Fruit fly (Drosophila melanogaster) whole organism, embryonic: ENCODE measurements around the gene CG5510.

ENCODE experiments used
- Blimp-1 ChIP-seq: fragments of 200-800 bp; sonication (Bioruptor generic); optimal IDR thresholded peaks from 3 replicates; lab custom pipeline; 2018; ENCODE audit warnings: missing biosample characterization, missing genetic modification characterization, mild to moderate bottlenecking, moderate library complexity, missing genetic modification reagents
- CG10147 ChIP-seq: fragments of 200-800 bp; sonication (Bioruptor generic); optimal IDR thresholded peaks from 2 replicates; lab custom pipeline; 2019; ENCODE audit warnings: missing biosample characterization, mild to moderate bottlenecking, missing genetic modification characterization, moderate library complexity
- CG1024 ChIP-seq: fragments of 200-800 bp; sonication (Bioruptor generic); IDR thresholded peaks from 2 replicates; pipeline ENCODE4 v1.3.6; 2022; ENCODE audit warnings: missing biosample characterization, missing genetic modification characterization
- CG13123 ChIP-seq: fragments of 200-800 bp; sonication (Bioruptor generic); optimal IDR thresholded peaks from 2 replicates; lab custom pipeline; 2016; ENCODE audit warnings: missing biosample characterization, missing genetic modification characterization
- CG13894 ChIP-seq: fragments of 200-800 bp; sonication (Bioruptor generic); optimal IDR thresholded peaks from 3 replicates; lab custom pipeline; 2018; ENCODE audit warnings: missing biosample characterization, mild to moderate bottlenecking, missing genetic modification characterization, moderate library complexity
- CG14860 ChIP-seq: fragments of 200-800 bp; sonication (Bioruptor generic); IDR thresholded peaks from 3 replicates; pipeline ENCODE4 v1.3.6; 2022; ENCODE audit warnings: missing biosample characterization, missing genetic modification characterization; ENCODE audit not compliant: partially characterized antibody
- CG14965 ChIP-seq: fragments of 200-800 bp; sonication (Bioruptor generic); optimal IDR thresholded peaks from 2 replicates; lab custom pipeline; 2016; ENCODE audit warnings: missing biosample characterization, missing genetic modification characterization, borderline replicate concordance
- CG15011 ChIP-seq: fragments of 200-800 bp; sonication (Bioruptor generic); optimal IDR thresholded peaks from 3 replicates; lab custom pipeline; 2018; ENCODE audit warnings: missing biosample characterization, mild to moderate bottlenecking, missing genetic modification characterization
- CG1647 ChIP-seq: fragments of 200-800 bp; sonication (Bioruptor generic); optimal IDR thresholded peaks from 3 replicates; lab custom pipeline; 2016; ENCODE audit warnings: missing biosample characterization, missing genetic modification characterization
- CG16779 ChIP-seq: fragments of 200-800 bp; sonication (Bioruptor generic); IDR thresholded peaks from 2 replicates; pipeline ENCODE4 v1.3.6; 2022; ENCODE audit warnings: missing biosample characterization, missing genetic modification characterization
- CG17361 ChIP-seq: fragments of 200-800 bp; sonication (Bioruptor generic); IDR thresholded peaks from 3 replicates; pipeline ENCODE4 v1.3.6; 2022; ENCODE audit warnings: missing biosample characterization, missing genetic modification characterization
- CG17385 ChIP-seq: fragments of 200-800 bp; sonication (Bioruptor generic); optimal IDR thresholded peaks from 3 replicates; lab custom pipeline; 2018; ENCODE audit warnings: missing biosample characterization, mild to moderate bottlenecking, missing genetic modification characterization
- CG17568 ChIP-seq: fragments of 200-800 bp; sonication (Bioruptor generic); optimal IDR thresholded peaks from 2 replicates; lab custom pipeline; 2018; ENCODE audit warnings: missing biosample characterization, mild to moderate bottlenecking, missing genetic modification characterization, moderate library complexity
- CG18476 ChIP-seq: fragments of 200-800 bp; sonication (Bioruptor generic); optimal IDR thresholded peaks from 2 replicates; lab custom pipeline; 2016; ENCODE audit warnings: missing biosample characterization, mild to moderate bottlenecking, missing genetic modification characterization
- CG2202 ChIP-seq: fragments of 200-800 bp; sonication (Bioruptor generic); optimal IDR thresholded peaks from 2 replicates; lab custom pipeline; 2018; ENCODE audit warnings: missing biosample characterization, mild to moderate bottlenecking, missing genetic modification characterization
- CG30403 ChIP-seq: fragments of 200-800 bp; sonication (Bioruptor generic); optimal IDR thresholded peaks from 3 replicates; lab custom pipeline; 2016; ENCODE audit warnings: missing biosample characterization, missing genetic modification characterization
- CG7271 ChIP-seq: fragments of 200-800 bp; sonication (Bioruptor generic); optimal IDR thresholded peaks from 2 replicates; lab custom pipeline; 2018; ENCODE audit warnings: missing biosample characterization, mild to moderate bottlenecking, missing genetic modification characterization, moderate library complexity
- CG8281 ChIP-seq: fragments of 200-800 bp; sonication (Bioruptor generic); optimal IDR thresholded peaks from 2 replicates; lab custom pipeline; 2018; ENCODE audit warnings: missing biosample characterization, mild to moderate bottlenecking, missing genetic modification characterization, moderate library complexity
- CG9727 ChIP-seq: fragments of 200-800 bp; sonication (Bioruptor generic); optimal IDR thresholded peaks from 3 replicates; lab custom pipeline; 2017; ENCODE audit warnings: missing biosample characterization, mild to moderate bottlenecking, missing genetic modification characterization
- CHES-1-like ChIP-seq: fragments of 200-800 bp; sonication (Bioruptor generic); optimal IDR thresholded peaks from 2 replicates; lab custom pipeline; 2016; ENCODE audit warnings: missing biosample characterization, missing genetic modification characterization
- D19B ChIP-seq: fragments of 200-800 bp; sonication (Bioruptor generic); optimal IDR thresholded peaks from 2 replicates; lab custom pipeline; 2017; ENCODE audit warnings: missing biosample characterization, mild to moderate bottlenecking, missing genetic modification characterization
- Dbx ChIP-seq: fragments of 200-800 bp; sonication (Bioruptor generic); IDR thresholded peaks from 3 replicates; pipeline ENCODE4 v1.3.6; 2022; ENCODE audit warnings: missing biosample characterization, missing genetic modification characterization
- Drgx ChIP-seq: fragments of 200-800 bp; sonication (Bioruptor generic); IDR thresholded peaks from 2 replicates; pipeline ENCODE4 v1.3.6; 2022; ENCODE audit warnings: missing biosample characterization, missing genetic modification characterization
- Gsc ChIP-seq: fragments of 200-800 bp; sonication (Bioruptor generic); IDR thresholded peaks from 2 replicates; pipeline ENCODE4 v1.3.6; 2022; ENCODE audit warnings: missing biosample characterization, missing genetic modification characterization
- HLH4C ChIP-seq: fragments of 200-800 bp; sonication (Bioruptor generic); IDR thresholded peaks from 3 replicates; pipeline ENCODE4 v1.3.6; 2022; ENCODE audit warnings: missing biosample characterization, missing genetic modification characterization; ENCODE audit not compliant: partially characterized antibody
- HmgZ ChIP-seq: fragments of 200-800 bp; sonication (Bioruptor generic); optimal IDR thresholded peaks from 2 replicates; lab custom pipeline; 2018; ENCODE audit warnings: missing biosample characterization, mild to moderate bottlenecking, missing genetic modification characterization
- Hmr ChIP-seq: fragments of 200-800 bp; sonication (Bioruptor generic); optimal IDR thresholded peaks from 3 replicates; lab custom pipeline; 2017; ENCODE audit warnings: mild to moderate bottlenecking, missing biosample characterization, missing genetic modification reagents, missing genetic modification characterization
- Neu2 ChIP-seq: fragments of 200-800 bp; sonication (Bioruptor generic); optimal IDR thresholded peaks from 3 replicates; lab custom pipeline; 2016; ENCODE audit warnings: missing biosample characterization, missing genetic modification characterization, borderline replicate concordance
- Oli ChIP-seq: fragments of 200-800 bp; sonication (Bioruptor generic); optimal IDR thresholded peaks from 2 replicates; lab custom pipeline; 2018; ENCODE audit warnings: missing biosample characterization, mild to moderate bottlenecking, missing genetic modification characterization, moderate library complexity
- Taf1 ChIP-seq: fragments of 200-800 bp; sonication (Bioruptor generic); IDR thresholded peaks from 2 replicates; pipeline ENCODE4 v1.3.6; 2022; ENCODE audit warnings: missing biosample characterization, missing genetic modification characterization
- ab ChIP-seq: fragments of 200-800 bp; sonication (Bioruptor generic); optimal IDR thresholded peaks from 2 replicates; lab custom pipeline; 2016; ENCODE audit warnings: missing biosample characterization, missing genetic modification characterization
- cg ChIP-seq: fragments of 200-800 bp; sonication (Bioruptor generic); optimal IDR thresholded peaks from 3 replicates; lab custom pipeline; 2019; ENCODE audit warnings: missing biosample characterization, mild to moderate bottlenecking, missing genetic modification characterization, moderate library complexity
- chif ChIP-seq, 2 experiments: fragments of 200-800 bp; sonication (Bioruptor generic); optimal IDR thresholded peaks; 3 replicates each; lab custom pipeline; 2016; ENCODE audit warnings: missing biosample characterization in 2 of 2, missing genetic modification characterization in 2 of 2
- fd102C ChIP-seq: fragments of 200-800 bp; sonication (Bioruptor generic); optimal IDR thresholded peaks from 2 replicates; lab custom pipeline; 2018; ENCODE audit warnings: missing biosample characterization, mild to moderate bottlenecking, missing genetic modification characterization, moderate library complexity
- fd96Cb ChIP-seq: fragments of 200-800 bp; sonication (Bioruptor generic); optimal IDR thresholded peaks from 2 replicates; lab custom pipeline; 2018; ENCODE audit warnings: missing biosample characterization, mild to moderate bottlenecking, missing genetic modification characterization, moderate library complexity
- grau ChIP-seq: fragments of 200-800 bp; optimal IDR thresholded peaks from 3 replicates; lab custom pipeline; 2019; ENCODE audit warnings: missing biosample characterization, mild to moderate bottlenecking, missing genetic modification characterization, moderate library complexity
- grn ChIP-seq: fragments of 200-800 bp; sonication (Bioruptor generic); optimal IDR thresholded peaks from 3 replicates; lab custom pipeline; 2017; ENCODE audit warnings: missing biosample characterization, missing genetic modification characterization
- ham ChIP-seq: fragments of 200-800 bp; sonication (Bioruptor generic); IDR thresholded peaks from 2 replicates; pipeline ENCODE4 v1.3.6; 2022; ENCODE audit warnings: missing biosample characterization, missing genetic modification characterization
- hb ChIP-seq: fragments of 200-800 bp; sonication (Bioruptor generic); IDR thresholded peaks from 3 replicates; pipeline ENCODE4 v1.3.6; 2022; ENCODE audit warnings: missing biosample characterization, missing genetic modification characterization; ENCODE audit not compliant: partially characterized antibody
- hbn ChIP-seq: fragments of 200-800 bp; sonication (Bioruptor generic); IDR thresholded peaks from 2 replicates; pipeline ENCODE4 v1.3.6; 2022; ENCODE audit warnings: missing biosample characterization, missing genetic modification characterization; ENCODE audit not compliant: partially characterized antibody
- jing ChIP-seq: fragments of 200-800 bp; sonication (Bioruptor generic); optimal IDR thresholded peaks from 2 replicates; lab custom pipeline; 2018; ENCODE audit warnings: missing biosample characterization, mild to moderate bottlenecking, missing genetic modification characterization
- kni ChIP-seq: fragments of 200-800 bp; sonication (Bioruptor generic); optimal IDR thresholded peaks from 3 replicates; lab custom pipeline; 2017; ENCODE audit warnings: mild to moderate bottlenecking, missing biosample characterization, missing genetic modification reagents, missing genetic modification characterization
- nerfin-1 ChIP-seq: fragments of 200-800 bp; sonication (Bioruptor generic); optimal IDR thresholded peaks from 3 replicates; lab custom pipeline; 2019; ENCODE audit warnings: missing biosample characterization, mild to moderate bottlenecking, missing genetic modification characterization, moderate library complexity
- nmo ChIP-seq: fragments of 200-800 bp; sonication (Bioruptor generic); optimal IDR thresholded peaks from 2 replicates; lab custom pipeline; 2018; ENCODE audit warnings: missing biosample characterization, mild to moderate bottlenecking, missing genetic modification characterization, moderate library complexity
- org-1 ChIP-seq: fragments of 200-800 bp; sonication (Bioruptor generic); optimal IDR thresholded peaks from 2 replicates; lab custom pipeline; 2017; ENCODE audit warnings: missing biosample characterization, missing genetic modification characterization
- pnt ChIP-seq: fragments of 200-800 bp; sonication (Bioruptor generic); optimal IDR thresholded peaks from 3 replicates; lab custom pipeline; 2016; ENCODE audit warnings: missing biosample characterization, missing genetic modification characterization
- row ChIP-seq: fragments of 200-800 bp; sonication (Bioruptor generic); IDR thresholded peaks from 3 replicates; pipeline ENCODE4 v1.3.6; 2022; ENCODE audit warnings: missing biosample characterization, missing genetic modification characterization
- sc ChIP-seq, 3 experiments: fragments of >200 bp in 2 of 3; fragments of 200-800 bp in 1 of 3; sonication (Bioruptor generic) in 1 of 3; optimal IDR thresholded peaks; 2 replicates in 2 of 3; 3 replicates in 1 of 3; lab custom pipeline; 2017; ENCODE audit warnings: mild to moderate bottlenecking in 1 of 3, missing biosample characterization in 1 of 3, missing genetic modification characterization in 1 of 3, missing genetic modification reagents in 1 of 3
- sisA ChIP-seq: fragments of 200-800 bp; sonication (Bioruptor generic); IDR thresholded peaks from 2 replicates; pipeline ENCODE4 v1.3.6; 2022; ENCODE audit warnings: missing biosample characterization, missing genetic modification characterization
- stc ChIP-seq: fragments of 200-800 bp; sonication (Bioruptor generic); IDR thresholded peaks from 2 replicates; pipeline ENCODE4 v1.3.6; 2022; ENCODE audit warnings: missing biosample characterization, missing genetic modification characterization

The CG5510 gene

dm6 chr3R:24205935-24206334, 36.6 kb upstream of the CG5510 start (continued):
- TF ChIP-seq Drgx (GFP tag; lab: Robert Waterston, UW), result no peak
- no peak for TF ChIP-seq CG8281 (tag; lab: Kevin White, UChicago)
- TF ChIP-seq CG17361 (GFP tag; lab: Robert Waterston, UW), result peak; percentile 68; the same call in 2 of the 3 replicates
- TF ChIP-seq sc (optimal IDR thresholded peaks at IDR 0.05; lab: Kevin White, UChicago), result no peak
- TF ChIP-seq sc (GFP tag; optimal IDR thresholded peaks at IDR 0.05; lab: Kevin White, UChicago), result peak; percentile 12
- TF ChIP-seq stc (GFP tag; lab: Robert Waterston, UW), result no peak
- no peak for TF ChIP-seq ham (GFP tag; lab: Robert Waterston, UW)
- no peak for TF ChIP-seq fd102C (GFP tag; lab: Kevin White, UChicago)
- TF ChIP-seq Blimp-1 (GFP tag; lab: Kevin White, UChicago), result no peak
- peak; percentile 77 for TF ChIP-seq D19B (GFP tag; lab: Kevin White, UChicago)
- TF ChIP-seq Gsc, result no peak
- no peak for TF ChIP-seq CG15011 (GFP tag; lab: Kevin White, UChicago)
- TF ChIP-seq CG7271 (tag; lab: Kevin White, UChicago), result no peak
- TF ChIP-seq CG2202 (tag; lab: Kevin White, UChicago), result no peak
- TF ChIP-seq Taf1 (GFP tag; lab: Robert Waterston, UW), result no peak
- no peak for TF ChIP-seq cg (GFP tag; lab: Kevin White, UChicago)
- TF ChIP-seq fd96Cb, result peak; percentile 24
- no peak for TF ChIP-seq kni
- TF ChIP-seq sisA (GFP tag; lab: Robert Waterston, UW), result 0 out of 2 replicates have a peak, but pooled peaks have one; percentile 24
- peak; percentile 2 for TF ChIP-seq Hmr (GFP tag; lab: Kevin White, UChicago)
- TF ChIP-seq CG10147 (GFP tag; lab: Kevin White, UChicago), result no peak
- no peak for TF ChIP-seq Dbx (GFP tag; lab: Robert Waterston, UW)
- TF ChIP-seq row (GFP tag; lab: Robert Waterston, UW), result peak; percentile 35; the same call in 2 of the 3 replicates
- TF ChIP-seq CG17568 (GFP tag; lab: Kevin White, UChicago), result no peak
- TF ChIP-seq org-1 (GFP tag; lab: Kevin White, UChicago), result peak; percentile 23
- TF ChIP-seq CG13894 (tag; lab: Kevin White, UChicago), result no peak
- no peak for TF ChIP-seq HmgZ (tag; lab: Kevin White, UChicago)
- no peak for TF ChIP-seq CG9727 (GFP tag; lab: Kevin White, UChicago)
- no peak for TF ChIP-seq hb (GFP tag; lab: Robert Waterston, UW)
- peak; percentile 32 for TF ChIP-seq grau
- TF ChIP-seq CG17385 (GFP tag; lab: Kevin White, UChicago), result peak; percentile 25
- TF ChIP-seq Neu2, result no peak
- TF ChIP-seq nmo (GFP tag; lab: Kevin White, UChicago), result peak; percentile 54
- no peak for TF ChIP-seq CG18476 (GFP tag; lab: Kevin White, UChicago)
- TF ChIP-seq ab (GFP tag; lab: Kevin White, UChicago), result no peak
- no peak for TF ChIP-seq pnt (GFP tag; lab: Kevin White, UChicago)
- peak; percentile 30 for TF ChIP-seq CG30403 (GFP tag; lab: Kevin White, UChicago)
- TF ChIP-seq CG14860, result no peak
- no peak for TF ChIP-seq CG1024 (GFP tag; lab: Robert Waterston, UW)
- TF ChIP-seq CHES-1-like (GFP tag; lab: Kevin White, UChicago), result no peak
- no peak for TF ChIP-seq HLH4C
- no peak for TF ChIP-seq hbn
- TF ChIP-seq CG14965 (GFP tag; lab: Kevin White, UChicago), result no peak
- TF ChIP-seq CG13123 (GFP tag; lab: Kevin White, UChicago), result no peak
- TF ChIP-seq grn (GFP tag; lab: Kevin White, UChicago), result no peak
- TF ChIP-seq CG16779 (GFP tag; lab: Robert Waterston, UW), result no peak
- TF ChIP-seq jing (GFP tag; lab: Kevin White, UChicago), result no peak
- TF ChIP-seq Oli, result peak; percentile 72
- no peak for TF ChIP-seq nerfin-1 (tag; lab: Kevin White, UChicago)
- no peak for TF ChIP-seq chif (GFP tag; optimal IDR thresholded peaks at IDR 0.05; lab: Kevin White, UChicago)
- no peak for TF ChIP-seq CG1647 (GFP tag; lab: Kevin White, UChicago)
